Worm (Caenorhabditis elegans): ENCODE measurements around the gene vglu-2.

The vglu-2 gene

DNA sequence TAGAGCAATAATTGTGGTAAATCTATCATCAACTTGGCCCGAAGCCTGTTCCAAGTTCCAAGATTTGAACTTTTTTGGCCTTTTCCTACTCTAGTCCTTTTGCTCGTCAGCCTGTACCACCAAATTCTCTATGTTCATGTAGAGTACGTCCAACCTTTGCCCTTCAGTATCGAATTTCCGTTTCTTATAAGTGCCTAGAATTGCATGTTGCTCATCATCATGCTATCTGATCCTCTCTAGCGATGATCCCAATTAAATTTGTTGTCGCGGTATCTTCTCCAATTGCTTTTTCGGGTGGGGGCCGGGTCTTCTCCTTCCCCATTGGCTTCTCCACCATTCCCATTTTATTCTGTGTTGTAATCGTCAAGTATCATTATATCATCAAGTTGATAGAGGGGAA, 991 bp upstream of the vglu-2 start:
- TF ChIP-seq unc-62 (GFP tag; optimal IDR thresholded peaks at IDR 0.05), result no peak

DNA sequence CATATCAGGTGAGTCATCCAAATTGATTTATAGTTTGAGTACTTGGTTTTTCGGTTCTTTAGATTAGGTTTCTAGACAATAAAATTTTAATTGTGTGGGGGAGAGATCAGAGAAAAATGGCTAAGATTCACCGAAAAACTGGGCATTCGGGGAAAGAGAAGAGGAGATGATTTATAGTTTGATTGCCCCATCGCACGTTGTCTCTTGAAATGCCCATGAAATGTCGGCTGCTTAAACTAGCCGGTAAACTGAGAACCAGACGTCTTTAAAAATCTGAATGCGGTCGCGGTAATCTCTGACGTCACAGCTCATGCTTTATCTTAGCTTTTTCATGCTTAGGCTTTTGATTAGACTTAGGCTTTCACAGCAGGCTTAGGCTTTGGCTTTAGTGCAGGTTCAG, 2.0 kb downstream of the vglu-2 start:
- TF ChIP-seq unc-62 (GFP tag; optimal IDR thresholded peaks at IDR 0.05), result no peak

DNA sequence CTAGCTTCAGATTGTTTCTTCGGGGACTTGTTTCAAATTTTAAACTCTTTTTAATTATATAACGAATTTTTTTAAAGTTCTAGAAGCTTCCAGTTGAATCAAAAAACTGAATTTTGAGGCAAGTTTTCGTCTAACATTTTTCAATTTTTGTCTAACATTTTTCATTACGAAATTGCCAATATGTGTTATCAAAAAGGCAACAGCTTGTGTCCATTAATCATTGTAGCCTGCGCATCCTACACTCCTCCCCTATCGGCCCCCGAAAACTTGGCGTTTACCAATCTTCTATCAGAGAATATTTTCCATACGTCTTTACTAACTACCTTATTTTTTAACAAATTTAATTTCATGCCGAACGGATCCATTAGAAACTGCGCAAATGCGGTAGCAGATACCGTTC, 5.1 kb downstream of the vglu-2 start, which contains the start of gene vglu-3:
Gene vglu-3, plus strand, starts transcription at position 301 of the 400 bp plus-strand sequence.
- no peak for TF ChIP-seq unc-62 (GFP tag; optimal IDR thresholded peaks at IDR 0.05)

DNA sequence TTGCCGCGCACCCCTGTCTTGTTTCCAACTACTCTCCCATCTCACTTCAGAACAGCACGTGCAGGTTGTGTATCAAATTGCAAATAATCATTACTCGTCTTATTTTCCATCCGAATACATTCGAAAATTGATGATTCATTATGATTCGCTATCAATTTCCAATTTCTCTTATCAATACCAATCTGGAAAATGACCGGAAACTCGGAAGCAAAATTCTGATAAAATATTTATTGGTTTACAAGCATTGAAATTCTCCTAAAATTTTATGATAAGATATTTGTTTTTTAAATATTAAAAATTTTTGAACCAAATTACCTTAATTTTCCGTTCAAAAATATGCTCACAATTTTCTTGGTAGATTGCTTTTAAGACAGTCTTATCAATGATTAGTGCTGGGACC, 10.4 kb downstream of the vglu-2 start:
- no peak for TF ChIP-seq unc-62 (GFP tag; optimal IDR thresholded peaks at IDR 0.05)

DNA sequence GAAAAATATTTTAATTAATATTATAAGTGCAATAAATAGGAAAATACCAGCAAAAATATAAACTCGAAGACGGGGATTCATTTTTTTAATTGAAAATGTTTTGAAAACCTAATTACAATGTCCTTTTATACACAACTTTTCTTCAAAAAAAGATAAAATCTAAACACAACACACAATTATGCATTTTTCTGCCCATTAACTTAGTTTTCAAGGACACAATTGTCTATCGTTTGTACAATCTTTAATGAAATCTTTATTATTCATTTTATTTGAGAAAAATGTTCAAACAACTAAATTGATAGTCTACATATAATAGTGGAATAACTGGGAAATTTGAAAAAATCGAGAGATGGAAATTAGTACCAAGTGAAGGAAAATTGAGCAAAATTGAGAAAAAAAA, 11.1 kb downstream of the vglu-2 start, which contains the start of gene T07A5.1:
Gene T07A5.1, minus strand, starts transcription at position 149 of the 400 bp plus-strand sequence.
- TF ChIP-seq unc-62 (GFP tag; optimal IDR thresholded peaks at IDR 0.05), result no peak

DNA sequence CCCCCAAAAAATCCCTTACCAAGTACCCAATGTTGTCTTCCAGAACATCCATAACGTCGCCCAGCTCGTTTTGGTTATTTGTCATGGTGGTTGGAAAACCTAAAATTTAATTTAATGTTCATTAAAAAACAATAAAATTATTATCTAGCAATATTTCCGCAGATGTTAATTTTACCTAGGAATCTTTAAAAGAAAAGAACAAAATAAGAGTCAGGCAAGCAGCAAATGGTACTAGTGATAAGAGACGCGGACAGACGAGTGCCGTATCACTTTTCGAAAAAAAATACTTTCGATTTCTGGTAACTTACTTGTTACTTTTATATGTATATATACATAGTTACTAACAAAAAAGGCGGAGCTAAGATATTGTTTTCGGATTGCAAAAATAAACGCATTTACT, 16.1 kb downstream of the vglu-2 start, which contains the start of gene T07A5.7:
Gene T07A5.7, minus strand, starts transcription at position 101 of the 400 bp plus-strand sequence.
- TF ChIP-seq unc-62 (GFP tag; optimal IDR thresholded peaks at IDR 0.05), result no peak

DNA sequence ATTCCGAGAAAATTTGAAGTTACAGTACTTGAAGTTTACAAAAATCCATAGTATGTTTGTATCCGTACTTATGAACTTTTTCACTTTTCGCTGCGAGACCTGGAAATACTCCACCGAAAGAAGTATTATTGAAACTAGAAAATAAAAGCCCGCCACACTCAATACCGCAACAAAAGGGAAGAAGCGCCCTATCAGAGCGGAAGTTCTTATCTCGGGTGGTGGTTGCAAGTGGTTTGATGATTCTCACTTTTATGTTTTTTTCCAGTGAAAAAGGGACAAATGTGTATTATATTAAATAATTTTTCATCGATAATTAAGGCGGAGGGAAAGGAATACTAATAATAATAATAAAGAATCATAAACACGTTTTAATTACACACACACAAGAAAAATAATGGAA, 19.3 kb downstream of the vglu-2 start:
- TF ChIP-seq unc-62 (GFP tag; optimal IDR thresholded peaks at IDR 0.05), result no peak

DNA sequence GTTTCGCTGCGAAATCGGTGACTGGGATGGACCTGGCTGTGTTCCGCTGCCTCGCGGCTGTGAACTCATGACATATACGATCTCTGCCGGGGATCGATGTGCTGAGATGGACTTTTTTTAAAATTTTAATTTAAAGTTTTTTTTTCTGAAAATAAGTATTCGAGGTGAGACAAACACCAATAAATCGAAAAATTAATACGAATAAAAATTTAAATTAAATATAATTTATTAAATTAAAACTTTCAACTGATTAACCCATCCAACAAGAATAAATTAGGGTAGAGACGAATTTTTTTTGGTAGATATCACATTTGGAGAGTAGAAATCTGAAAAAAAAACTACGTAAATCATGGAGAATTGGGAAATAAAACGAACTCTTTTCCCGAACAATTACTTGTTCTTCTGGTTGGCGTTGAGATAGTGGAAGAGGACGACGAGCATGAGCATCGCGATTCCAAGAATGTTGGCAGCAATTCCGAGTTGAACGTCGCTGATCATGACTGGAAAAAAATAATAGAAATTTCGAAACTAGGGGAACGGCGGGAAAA, 23.2 kb downstream of the vglu-2 start, which contains the start of the genes unc-50 and ostf-4:
Gene unc-50, minus strand, starts transcription at position 101 of the 548 bp plus-strand sequence.
Gene ostf-4, minus strand, starts transcription at position 498 of the 548 bp plus-strand sequence.
- no peak for TF ChIP-seq unc-62 (GFP tag; optimal IDR thresholded peaks at IDR 0.05)

DNA sequence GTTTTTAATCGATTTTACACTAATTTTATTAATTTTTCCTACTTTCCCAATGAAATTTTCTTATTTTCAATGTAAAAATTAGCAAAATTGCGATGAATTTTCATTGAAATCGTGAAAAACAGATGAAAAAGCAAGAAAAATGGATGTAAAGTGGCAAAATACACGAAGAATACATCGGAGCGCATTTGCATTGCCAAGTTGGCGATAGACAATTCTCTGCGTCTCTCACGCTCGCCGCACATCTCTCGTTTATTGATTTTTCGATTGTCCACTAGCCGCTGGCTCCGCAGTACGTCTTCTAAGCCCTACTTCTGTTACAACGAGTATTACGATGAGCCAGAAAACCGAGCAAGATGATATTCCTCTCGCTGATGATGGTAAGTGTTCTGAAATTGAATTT, 23.8 kb downstream of the vglu-2 start, which contains the start of gene unc-69:
Gene unc-69, plus strand, starts transcription at position 185 of the 400 bp plus-strand sequence.
- no peak for TF ChIP-seq unc-62 (GFP tag; optimal IDR thresholded peaks at IDR 0.05)

DNA sequence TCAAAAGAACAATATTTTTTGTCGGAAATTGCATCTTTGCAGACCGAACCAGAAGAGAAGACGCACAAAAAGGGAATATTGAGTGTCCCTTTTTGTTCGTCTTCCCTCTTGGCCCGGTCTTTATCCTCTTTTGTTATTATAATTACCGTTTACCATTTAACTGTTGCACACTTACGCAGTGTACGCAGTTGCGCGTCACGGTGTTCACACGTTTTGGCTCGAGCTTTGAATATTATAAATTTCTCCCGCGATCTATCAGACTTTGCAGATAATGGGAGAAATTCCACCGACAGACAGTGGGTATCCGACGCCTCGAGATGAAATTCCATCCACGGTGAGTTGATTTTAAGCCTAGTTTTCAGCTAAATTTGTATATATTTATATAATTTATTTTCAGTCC, 25.9 kb downstream of the vglu-2 start, which contains the start of gene sas-7:
Gene sas-7, plus strand, starts transcription at position 232 of the 400 bp plus-strand sequence.
- TF ChIP-seq unc-62 (GFP tag; optimal IDR thresholded peaks at IDR 0.05), result no peak

DNA sequence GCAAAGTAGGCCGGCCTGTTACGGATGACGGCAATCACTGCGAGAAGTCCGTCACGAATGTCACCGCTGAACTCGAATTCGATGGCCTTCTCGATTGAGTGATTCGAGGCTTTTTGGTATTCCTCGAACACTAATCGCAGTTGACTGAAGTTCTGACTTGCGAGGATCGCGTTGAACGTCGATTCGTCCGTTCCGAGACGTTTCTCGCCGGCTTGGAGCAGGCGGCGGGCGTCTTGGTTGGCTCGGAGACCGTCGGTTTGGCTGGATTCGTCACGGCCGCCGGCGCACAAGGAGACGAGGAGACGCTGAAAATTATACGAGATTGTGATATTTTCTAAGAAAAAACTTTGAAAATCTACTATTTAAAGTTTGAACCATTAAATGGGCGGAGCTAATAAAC, 31.4 kb downstream of the vglu-2 start:
- no peak for TF ChIP-seq unc-62 (GFP tag; optimal IDR thresholded peaks at IDR 0.05)

DNA sequence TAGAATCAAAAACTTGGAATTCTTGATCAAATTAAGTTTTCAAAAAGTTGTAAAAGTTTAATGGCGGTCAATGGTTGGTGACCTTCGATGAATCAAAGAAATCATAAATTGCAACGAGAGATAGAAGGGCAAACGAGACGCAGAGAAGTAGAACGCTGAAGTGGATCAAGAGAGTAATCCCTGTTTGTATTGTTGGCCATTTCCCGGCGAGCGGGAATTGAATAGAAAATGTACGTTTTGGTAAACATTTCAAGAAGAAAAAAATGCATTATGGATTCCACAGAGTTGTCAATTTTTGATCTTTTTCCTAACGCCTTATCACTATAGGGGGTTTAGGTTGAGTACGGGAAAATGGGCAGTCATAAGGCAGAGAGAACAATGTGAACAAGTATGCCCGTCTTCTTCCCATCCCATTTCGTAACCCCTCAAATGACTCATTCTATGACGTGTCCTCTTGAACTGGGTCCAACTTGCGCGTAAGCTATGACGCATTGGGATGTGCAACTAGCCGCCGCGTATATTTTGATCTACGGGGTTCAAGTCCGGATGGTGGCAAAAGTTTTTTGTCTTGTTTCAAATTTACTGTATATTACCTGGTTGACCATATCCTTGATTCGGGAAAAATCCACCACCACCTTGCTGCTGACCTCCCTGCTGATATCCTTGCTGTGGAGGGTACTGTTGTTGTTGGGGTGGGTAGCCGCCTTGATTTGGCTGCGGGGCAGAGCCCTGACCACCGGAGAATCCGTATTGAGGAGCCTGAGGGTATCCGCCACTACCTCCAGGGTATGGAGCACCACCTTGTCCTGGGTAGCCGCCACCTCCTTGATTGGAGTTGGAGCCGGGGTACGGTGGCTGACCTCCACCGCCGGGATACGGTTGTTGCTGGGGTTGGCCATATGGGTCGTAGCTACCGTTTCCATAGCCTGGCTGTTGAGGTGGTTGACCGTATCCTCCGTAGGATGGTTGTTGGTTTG, 33.9 kb downstream of the vglu-2 start:
- no peak for TF ChIP-seq unc-62 (GFP tag; optimal IDR thresholded peaks at IDR 0.05)

DNA sequence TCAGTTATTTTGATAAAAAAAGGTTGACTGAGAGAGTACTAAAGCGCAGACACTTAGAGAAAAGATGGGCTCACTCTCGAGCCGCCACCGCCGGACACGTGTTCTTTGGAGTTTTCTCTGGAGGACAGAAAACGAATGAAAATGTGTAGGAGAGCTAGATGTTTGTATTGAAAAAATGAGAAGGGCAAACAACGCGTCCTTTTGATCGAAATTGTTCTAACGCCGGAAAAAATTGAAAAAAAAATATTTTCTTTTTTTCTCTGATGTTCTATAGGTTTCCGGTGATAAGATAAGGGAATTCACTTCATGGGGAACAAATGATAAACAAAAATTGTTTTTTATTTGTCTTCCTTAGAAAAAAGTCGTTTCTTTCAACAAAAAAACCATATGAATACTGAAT, 34.9 kb downstream of the vglu-2 start:
- no peak for TF ChIP-seq unc-62 (GFP tag; optimal IDR thresholded peaks at IDR 0.05)

DNA sequence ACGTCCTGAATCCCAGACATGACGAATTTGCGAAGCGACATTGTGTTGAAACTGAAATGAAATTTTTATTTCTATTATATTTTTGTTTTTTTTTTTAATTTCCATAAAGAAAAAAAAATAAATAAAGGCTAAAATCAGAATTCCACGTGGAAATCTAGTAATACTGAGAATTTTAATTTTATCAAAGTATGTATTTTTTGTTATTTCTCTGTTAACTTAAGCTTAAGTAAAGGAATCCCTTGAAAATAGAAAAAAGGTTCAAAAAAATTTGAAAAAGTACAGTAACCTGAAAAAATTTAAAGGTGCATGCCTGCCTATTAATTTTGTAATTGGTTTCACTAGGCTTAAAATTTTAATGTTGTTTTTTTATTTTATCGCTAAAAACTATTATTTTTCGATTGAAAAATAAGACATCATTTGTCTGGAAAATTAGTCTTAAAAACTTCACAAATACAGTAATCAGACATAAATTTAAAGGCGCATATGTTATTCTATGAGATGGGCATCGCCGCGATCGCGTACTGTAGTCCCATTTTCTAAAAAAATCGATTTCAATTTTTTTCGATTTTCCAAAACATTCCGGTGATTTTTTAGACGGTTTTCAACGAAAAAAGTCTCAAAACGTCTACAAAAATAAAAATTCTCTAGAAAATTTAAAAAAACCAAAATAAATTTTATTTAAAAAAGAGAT, 35.6 kb downstream of the vglu-2 start, which contains the start of gene nex-2:
Gene nex-2, minus strand, starts transcription at position 51 of the 691 bp plus-strand sequence.
- TF ChIP-seq unc-62 (GFP tag; optimal IDR thresholded peaks at IDR 0.05), result no peak

DNA sequence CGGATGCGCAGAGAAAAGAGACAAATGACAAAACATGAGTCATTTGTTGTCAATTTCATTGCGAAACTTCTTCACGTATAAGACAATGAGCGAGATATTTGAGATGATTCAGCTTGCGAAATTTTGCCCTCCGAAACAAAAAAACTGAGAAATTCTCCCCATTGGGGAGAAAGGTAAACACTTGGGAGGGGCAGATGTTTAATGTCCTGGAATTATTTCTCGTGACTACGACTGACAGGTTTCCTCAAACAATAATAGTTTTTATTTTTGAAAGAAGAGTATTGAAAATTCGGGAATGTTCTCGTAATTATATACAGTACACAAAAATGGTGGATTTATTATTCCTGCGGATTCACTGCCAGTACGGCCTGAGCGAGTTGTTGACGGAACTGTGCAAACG, 36.3 kb downstream of the vglu-2 start:
- no peak for TF ChIP-seq unc-62 (GFP tag; optimal IDR thresholded peaks at IDR 0.05)

DNA sequence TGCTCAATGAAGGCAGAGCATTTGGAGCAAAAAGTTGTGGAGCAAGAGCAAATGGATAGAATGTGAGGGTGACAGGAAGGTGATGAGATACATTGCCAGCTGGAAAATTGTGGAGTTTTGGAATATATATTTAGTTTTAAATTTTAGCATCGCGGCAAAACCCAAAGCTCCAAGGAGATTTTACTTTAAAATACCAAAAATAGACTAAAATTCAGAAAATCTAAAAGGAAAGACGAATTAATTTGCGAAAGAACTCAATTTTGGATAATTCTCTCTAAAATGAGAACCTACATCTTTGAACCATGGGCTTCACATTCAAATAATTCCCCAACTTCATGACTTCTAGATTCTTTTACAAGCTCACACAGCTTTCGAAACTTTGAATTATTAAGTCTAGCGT, 37.6 kb downstream of the vglu-2 start, which contains the start of gene T07C4.12:
Gene T07C4.12, minus strand, starts transcription at position 101 of the 400 bp plus-strand sequence.
- no peak for TF ChIP-seq unc-62 (GFP tag; optimal IDR thresholded peaks at IDR 0.05)

Data from whole organism, dauer.